Fruit fly (Drosophila melanogaster) whole organism, embryonic: ENCODE measurements around the gene Galphai.

ENCODE experiments used
- Ada2b ChIP-seq: fragments of 200-800 bp; sonication (Bioruptor generic); IDR thresholded peaks from 2 replicates; pipeline ENCODE4 v1.3.6; 2022; ENCODE audit warnings: missing biosample characterization, missing genetic modification characterization
- Bdp1 ChIP-seq: fragments of 200-800 bp; sonication (Bioruptor generic); optimal IDR thresholded peaks from 3 replicates; lab custom pipeline; 2016; ENCODE audit warnings: missing biosample characterization, missing genetic modification characterization
- Bgb ChIP-seq: fragments of 200-800 bp; sonication (Bioruptor generic); IDR thresholded peaks from 2 replicates; pipeline ENCODE4 v1.3.6; 2022; ENCODE audit warnings: missing biosample characterization, missing genetic modification characterization; ENCODE audit not compliant: partially characterized antibody
- Blimp-1 ChIP-seq: fragments of 200-800 bp; sonication (Bioruptor generic); optimal IDR thresholded peaks from 3 replicates; lab custom pipeline; 2018; ENCODE audit warnings: missing biosample characterization, missing genetic modification characterization, mild to moderate bottlenecking, moderate library complexity, missing genetic modification reagents
- CG10209 ChIP-seq: fragments of 200-800 bp; sonication (Bioruptor generic); optimal IDR thresholded peaks from 3 replicates; lab custom pipeline; 2017; ENCODE audit warnings: missing biosample characterization, mild to moderate bottlenecking, missing genetic modification characterization, missing genetic modification reagents
- CG10267 ChIP-seq: fragments of 200-800 bp; sonication (Bioruptor generic); optimal IDR thresholded peaks from 2 replicates; lab custom pipeline; 2018; ENCODE audit warnings: missing biosample characterization, mild to moderate bottlenecking, missing genetic modification characterization, moderate library complexity
- CG12299 ChIP-seq: fragments of 200-800 bp; sonication (Bioruptor generic); optimal IDR thresholded peaks from 2 replicates; lab custom pipeline; 2018; ENCODE audit warnings: missing biosample characterization, mild to moderate bottlenecking, missing genetic modification characterization
- CG14050 ChIP-seq: fragments of 200-800 bp; sonication (Bioruptor generic); IDR thresholded peaks from 3 replicates; pipeline ENCODE4 v1.3.6; 2022; ENCODE audit warnings: missing biosample characterization, missing genetic modification characterization
- CG14710 ChIP-seq: fragments of 200-800 bp; sonication (Bioruptor generic); optimal IDR thresholded peaks from 3 replicates; lab custom pipeline; 2019; ENCODE audit warnings: missing biosample characterization, mild to moderate bottlenecking, missing genetic modification characterization, moderate library complexity
- CG16813 ChIP-seq: fragments of 200-800 bp; sonication (Bioruptor generic); IDR thresholded peaks from 3 replicates; pipeline ENCODE4 v1.3.6; 2022; ENCODE audit warnings: missing biosample characterization, missing genetic modification characterization; ENCODE audit not compliant: partially characterized antibody
- CG2678 ChIP-seq: fragments of 200-800 bp; sonication (Bioruptor generic); optimal IDR thresholded peaks from 3 replicates; lab custom pipeline; 2019; ENCODE audit warnings: missing biosample characterization, mild to moderate bottlenecking, missing genetic modification characterization, moderate library complexity
- CG5245 ChIP-seq: fragments of 200-800 bp; sonication (Bioruptor generic); optimal IDR thresholded peaks from 3 replicates; lab custom pipeline; 2016; ENCODE audit warnings: missing biosample characterization, missing genetic modification characterization
- CG6689 ChIP-seq: fragments of 200-800 bp; sonication (Bioruptor generic); IDR thresholded peaks from 2 replicates; pipeline ENCODE4 v1.3.6; 2022; ENCODE audit warnings: missing biosample characterization, missing genetic modification characterization
- CG6813 ChIP-seq: fragments of 200-800 bp; sonication (Bioruptor generic); optimal IDR thresholded peaks from 2 replicates; lab custom pipeline; 2017; ENCODE audit warnings: missing biosample characterization, missing genetic modification characterization, mild to moderate bottlenecking, moderate library complexity, missing genetic modification reagents
- CG6854 ChIP-seq: fragments of 200-800 bp; sonication (Bioruptor generic); optimal IDR thresholded peaks from 3 replicates; lab custom pipeline; 2017; ENCODE audit warnings: missing biosample characterization, mild to moderate bottlenecking, missing genetic modification characterization
- CG9797 ChIP-seq: fragments of 200-800 bp; sonication (Bioruptor generic); optimal IDR thresholded peaks from 3 replicates; lab custom pipeline; 2018; ENCODE audit warnings: missing biosample characterization, mild to moderate bottlenecking, missing genetic modification characterization
- Chrac-16 ChIP-seq: fragments of 200-800 bp; sonication (Bioruptor generic); optimal IDR thresholded peaks from 3 replicates; lab custom pipeline; 2016; ENCODE audit warnings: missing biosample characterization, missing genetic modification characterization
- CoRest ChIP-seq: fragments of 200-800 bp; sonication (Bioruptor generic); optimal IDR thresholded peaks from 3 replicates; lab custom pipeline; 2018; ENCODE audit warnings: missing biosample characterization, mild to moderate bottlenecking, missing genetic modification characterization, moderate library complexity
- D ChIP-seq, 2 experiments: fragments of 200-800 bp in 1 of 2; fragments of >200 bp in 1 of 2; sonication (Bioruptor generic) in 1 of 2; optimal IDR thresholded peaks; 2 replicates in 1 of 2; 3 replicates in 1 of 2; lab custom pipeline; 2017; ENCODE audit warnings: mild to moderate bottlenecking in 1 of 2, missing biosample characterization in 1 of 2, missing genetic modification characterization in 1 of 2, missing genetic modification reagents in 1 of 2
- H2.0 ChIP-seq: fragments of 200-800 bp; sonication (Bioruptor generic); IDR thresholded peaks from 2 replicates; pipeline ENCODE4 v1.3.6; 2022; ENCODE audit warnings: missing biosample characterization, missing genetic modification characterization
- HLH54F ChIP-seq: fragments of 200-800 bp; sonication (Bioruptor generic); optimal IDR thresholded peaks from 3 replicates; lab custom pipeline; 2016; ENCODE audit warnings: missing biosample characterization, missing genetic modification characterization
- Hr51 ChIP-seq, 2 experiments: fragments of 200-800 bp; sonication (Bioruptor generic); optimal IDR thresholded peaks; 2 replicates in 1 of 2; 3 replicates in 1 of 2; lab custom pipeline; 2016 to 2018; ENCODE audit warnings: missing biosample characterization in 2 of 2, missing genetic modification characterization in 2 of 2, mild to moderate bottlenecking in 1 of 2, moderate library complexity in 1 of 2
- Jarid2 ChIP-seq: fragments of 200-800 bp; sonication (Bioruptor generic); optimal IDR thresholded peaks from 3 replicates; lab custom pipeline; 2017; ENCODE audit warnings: mild to moderate bottlenecking, missing biosample characterization, missing genetic modification reagents, missing genetic modification characterization
- Oaz ChIP-seq: fragments of 200-800 bp; sonication (Bioruptor generic); IDR thresholded peaks from 2 replicates; pipeline ENCODE4 v1.3.6; 2022; ENCODE audit warnings: missing biosample characterization, missing genetic modification characterization
- Oli ChIP-seq: fragments of 200-800 bp; sonication (Bioruptor generic); optimal IDR thresholded peaks from 2 replicates; lab custom pipeline; 2018; ENCODE audit warnings: missing biosample characterization, mild to moderate bottlenecking, missing genetic modification characterization, moderate library complexity
- Rx ChIP-seq: fragments of 200-800 bp; sonication (Bioruptor generic); IDR thresholded peaks from 2 replicates; pipeline ENCODE4 v1.3.6; 2022; ENCODE audit warnings: missing biosample characterization, missing genetic modification characterization
- Side ChIP-seq: fragments of 200-800 bp; sonication (Bioruptor generic); optimal IDR thresholded peaks from 2 replicates; lab custom pipeline; 2016; ENCODE audit warnings: missing biosample characterization, missing genetic modification characterization
- Sox100B ChIP-seq: fragments of 200-800 bp; sonication (Bioruptor generic); optimal IDR thresholded peaks from 3 replicates; lab custom pipeline; 2018; ENCODE audit warnings: missing biosample characterization, mild to moderate bottlenecking, missing genetic modification characterization
- Sox102F ChIP-seq: fragments of 200-800 bp; sonication (Bioruptor generic); optimal IDR thresholded peaks from 2 replicates; lab custom pipeline; 2018; ENCODE audit warnings: missing biosample characterization, mild to moderate bottlenecking, missing genetic modification characterization, moderate library complexity
- Taf1 ChIP-seq: fragments of 200-800 bp; sonication (Bioruptor generic); IDR thresholded peaks from 2 replicates; pipeline ENCODE4 v1.3.6; 2022; ENCODE audit warnings: missing biosample characterization, missing genetic modification characterization
- amos ChIP-seq: fragments of 200-800 bp; sonication (Bioruptor generic); IDR thresholded peaks from 2 replicates; pipeline ENCODE4 v1.3.6; 2022; ENCODE audit warnings: missing biosample characterization, missing genetic modification characterization; ENCODE audit not compliant: partially characterized antibody
- ash1 ChIP-seq: fragments of 200-800 bp; sonication (Bioruptor generic); optimal IDR thresholded peaks from 2 replicates; lab custom pipeline; 2018; ENCODE audit warnings: missing biosample characterization, mild to moderate bottlenecking, missing genetic modification characterization
- bsh ChIP-seq, 2 experiments: fragments of 200-800 bp; sonication (Bioruptor generic); optimal IDR thresholded peaks; 2 replicates each; lab custom pipeline; 2017 to 2018; ENCODE audit warnings: mild to moderate bottlenecking in 2 of 2, missing biosample characterization in 2 of 2, missing genetic modification characterization in 2 of 2, moderate library complexity in 1 of 2
- cas ChIP-seq: fragments of 200-800 bp; sonication (Bioruptor generic); IDR thresholded peaks from 2 replicates; pipeline ENCODE4 v1.3.6; 2022; ENCODE audit warnings: missing biosample characterization, missing genetic modification characterization
- chn ChIP-seq: fragments of 200-800 bp; sonication (Bioruptor generic); optimal IDR thresholded peaks from 2 replicates; lab custom pipeline; 2016; ENCODE audit warnings: missing biosample characterization, missing genetic modification characterization
- cwo ChIP-seq: fragments of 200-800 bp; sonication (Bioruptor generic); optimal IDR thresholded peaks from 3 replicates; lab custom pipeline; 2017; ENCODE audit warnings: missing biosample characterization, missing genetic modification characterization, mild to moderate bottlenecking, moderate library complexity, missing genetic modification reagents
- gem ChIP-seq: fragments of 200-800 bp; sonication (Bioruptor generic); optimal IDR thresholded peaks from 2 replicates; lab custom pipeline; 2019; ENCODE audit warnings: missing biosample characterization, mild to moderate bottlenecking, missing genetic modification characterization, moderate library complexity
- gsb ChIP-seq: fragments of 200-800 bp; sonication (Bioruptor generic); IDR thresholded peaks from 2 replicates; pipeline ENCODE4 v1.3.6; 2022; ENCODE audit warnings: missing biosample characterization, missing genetic modification characterization
- ro ChIP-seq: fragments of 200-800 bp; sonication (Bioruptor generic); IDR thresholded peaks from 2 replicates; pipeline ENCODE4 v1.3.6; 2022; ENCODE audit warnings: missing biosample characterization, missing genetic modification characterization
- shn ChIP-seq: fragments of 200-800 bp; sonication (Bioruptor generic); optimal IDR thresholded peaks from 3 replicates; lab custom pipeline; 2016; ENCODE audit warnings: missing biosample characterization, missing genetic modification characterization
- tgo ChIP-seq: fragments of 200-800 bp; sonication (Bioruptor generic); IDR thresholded peaks from 3 replicates; pipeline ENCODE4 v1.3.6; 2022; ENCODE audit warnings: missing biosample characterization, missing genetic modification characterization
- tin ChIP-seq: fragments of 200-800 bp; sonication (Bioruptor generic); optimal IDR thresholded peaks from 3 replicates; lab custom pipeline; 2016; ENCODE audit warnings: missing biosample characterization, missing genetic modification characterization

Galphai gene

dm6 chr3L:7008351-7008750, 28.5 kb upstream of the Galphai start (continued):
- TF ChIP-seq CG6689 (GFP tag; lab: Robert Waterston, UW): peak; percentile 81
- peak; percentile 97 for TF ChIP-seq Sox100B (GFP tag; lab: Kevin White, UChicago)
- no peak for TF ChIP-seq HLH54F
- TF ChIP-seq Oaz (GFP tag; lab: Robert Waterston, UW): peak; percentile 61
- peak; percentile 78 for TF ChIP-seq tin
- TF ChIP-seq CG5245 (GFP tag; lab: Kevin White, UChicago): peak; percentile 59
- TF ChIP-seq D (optimal IDR thresholded peaks at IDR 0.05; lab: Kevin White, UChicago): no peak
- peak; percentile 88 for TF ChIP-seq D (GFP tag; optimal IDR thresholded peaks at IDR 0.05; lab: Kevin White, UChicago)
- peak; percentile 78 for TF ChIP-seq CG6813 (GFP tag; lab: Kevin White, UChicago)
- TF ChIP-seq CG2678 (tag; lab: Kevin White, UChicago): peak; percentile 96
- TF ChIP-seq shn: no peak
- no peak for TF ChIP-seq amos (GFP tag; lab: Robert Waterston, UW)
- peak; percentile 78 for TF ChIP-seq CG6854 (GFP tag; lab: Kevin White, UChicago)
- TF ChIP-seq CG16813 (GFP tag; lab: Robert Waterston, UW): no peak
- peak; percentile 66 for TF ChIP-seq Jarid2
- peak; percentile 56; the same call in 1 of the 2 replicates for TF ChIP-seq H2.0 (GFP tag; lab: Robert Waterston, UW)
- TF ChIP-seq CG10267 (tag; lab: Kevin White, UChicago): peak; percentile 85
- TF ChIP-seq CG10209 (GFP tag; lab: Kevin White, UChicago): peak; percentile 87

- TF ChIP-seq CG14710 (tag; lab: Kevin White, UChicago) (no peak), Rx (GFP tag; lab: Robert Waterston, UW) (no peak), Chrac-16 (GFP tag; lab: Kevin White, UChicago) (no peak), Hr51 (GFP tag; optimal IDR thresholded peaks at IDR 0.05; lab: Kevin White, UChicago) (peak in 1 of 2 experiments; percentile 6), Taf1 (GFP tag; lab: Robert Waterston, UW) (no peak), gem (tag; lab: Kevin White, UChicago) (peak; percentile 30), tgo (GFP tag; lab: Robert Waterston, UW) (no peak), cas (GFP tag; lab: Robert Waterston, UW) (no peak), Bdp1 (GFP tag; lab: Kevin White, UChicago) (no peak), ash1 (GFP tag; lab: Kevin White, UChicago) (no peak), CG9797 (no peak), Ada2b (GFP tag; lab: Robert Waterston, UW) (no peak), Oli (tag; lab: Kevin White, UChicago) (peak; percentile 4), CG14050 (GFP tag; lab: Robert Waterston, UW) (no peak), bsh (GFP tag; optimal IDR thresholded peaks at IDR 0.05; lab: Kevin White, UChicago) (peak in 1 of 2 experiments; percentile 25), ro (GFP tag; lab: Robert Waterston, UW) (no peak), CoRest (no peak), chn (GFP tag; lab: Kevin White, UChicago) (no peak), CG12299 (tag; lab: Kevin White, UChicago) (no peak), Bgb (GFP tag; lab: Robert Waterston, UW) (no peak), Sox102F (GFP tag; lab: Kevin White, UChicago) (peak; percentile 51), cwo (no peak), Side (GFP tag; lab: Kevin White, UChicago) (no peak), Blimp-1 (GFP tag; lab: Kevin White, UChicago) (peak; percentile 42), gsb (no peak)
- TF ChIP-seq, all 482 proteins: peak for 6
These were observed 26.6 kb upstream of the Galphai start for dm6 chr3L:7006421-7006820.
